Worm (Caenorhabditis elegans) whole organism, early embryonic: ENCODE results near the gene snt-1.

Experiments
- B0310.2 ChIP-seq: sonication (generic microtip); optimal IDR thresholded peaks from 2 replicates; lab custom pipeline; 2016; ENCODE audit warnings: mild to moderate bottlenecking, missing genetic modification characterization, missing compliant biosample characterization
- F13C5.2 ChIP-seq: sonication (generic microtip); optimal IDR thresholded peaks from 2 replicates; lab custom pipeline; 2017; ENCODE audit warnings: mild to moderate bottlenecking, missing genetic modification characterization, inconsistent platforms, missing compliant biosample characterization
- ama-1 ChIP-seq: fragments of 150-350 bp; optimal IDR thresholded peaks from 2 replicates; lab custom pipeline; 2014
- ceh-13 ChIP-seq: fragments of 200-800 bp; sonication (Bioruptor generic); optimal IDR thresholded peaks from 2 replicates; lab custom pipeline; 2018; ENCODE audit warnings: mild to moderate bottlenecking, missing genetic modification characterization, missing compliant biosample characterization
- ets-7 ChIP-seq: sonication (generic microtip); optimal IDR thresholded peaks from 2 replicates; lab custom pipeline; 2016; ENCODE audit warnings: missing genotype, missing genetic modification characterization, missing compliant biosample characterization
- tbx-11 ChIP-seq: fragments of 200-800 bp; sonication (Bioruptor generic); IDR thresholded peaks from 2 replicates; pipeline ENCODE4 v1.3.6; 2022; ENCODE audit warnings: missing genetic modification characterization, missing compliant biosample characterization
- tbx-37 ChIP-seq: fragments of 200-800 bp; sonication (Bioruptor generic); conservative IDR thresholded peaks from 2 replicates; pipeline ENCODE4 v1.3.6; 2022; ENCODE audit warnings: missing genetic modification reagents, missing genetic modification characterization, missing compliant biosample characterization

ce11 chrII:6843211-6843610 is 32.4 kb downstream of the snt-1 start:
- TF ChIP-seq ama-1 (peak; percentile 30), ets-7 (tag; lab: Kevin White, UChicago) (no peak), F13C5.2 (tag; lab: Kevin White, UChicago) (no peak), ceh-13 (GFP tag; lab: Kevin White, UChicago) (no peak), tbx-11 (GFP tag; lab: Robert Waterston, UW) (no peak), tbx-37 (no peak), B0310.2 (no peak)
